Fruit fly (Drosophila melanogaster) whole organism, embryonic: ENCODE measurements around the gene Jhbp7.

Experiments used
- Blimp-1 ChIP-seq: fragments of 200-800 bp; sonication (Bioruptor generic); optimal IDR thresholded peaks from 3 replicates; lab custom pipeline; 2018; ENCODE audit warnings: missing biosample characterization, missing genetic modification characterization, mild to moderate bottlenecking, moderate library complexity, missing genetic modification reagents
- CG10959 ChIP-seq: fragments of 200-800 bp; sonication (Bioruptor generic); IDR thresholded peaks from 2 replicates; pipeline ENCODE4 v1.3.6; 2022; ENCODE audit warnings: missing biosample characterization, missing genetic modification characterization
- CG12769 ChIP-seq: fragments of 200-800 bp; sonication (Bioruptor generic); optimal IDR thresholded peaks from 2 replicates; lab custom pipeline; 2019; ENCODE audit warnings: missing biosample characterization, mild to moderate bottlenecking, missing genetic modification characterization, moderate library complexity
- CG9609 ChIP-seq: fragments of 200-800 bp; sonication (Bioruptor generic); optimal IDR thresholded peaks from 3 replicates; lab custom pipeline; 2016; ENCODE audit warnings: missing biosample characterization, missing genetic modification characterization
- HLH4C ChIP-seq: fragments of 200-800 bp; sonication (Bioruptor generic); IDR thresholded peaks from 3 replicates; pipeline ENCODE4 v1.3.6; 2022; ENCODE audit warnings: missing biosample characterization, missing genetic modification characterization; ENCODE audit not compliant: partially characterized antibody
- Hand ChIP-seq: fragments of 200-800 bp; sonication (Bioruptor generic); optimal IDR thresholded peaks from 2 replicates; lab custom pipeline; 2017; ENCODE audit warnings: mild to moderate bottlenecking, missing biosample characterization, missing genetic modification reagents, missing genetic modification characterization
- Sox102F ChIP-seq: fragments of 200-800 bp; sonication (Bioruptor generic); optimal IDR thresholded peaks from 2 replicates; lab custom pipeline; 2018; ENCODE audit warnings: missing biosample characterization, mild to moderate bottlenecking, missing genetic modification characterization, moderate library complexity
- amos ChIP-seq: fragments of 200-800 bp; sonication (Bioruptor generic); IDR thresholded peaks from 2 replicates; pipeline ENCODE4 v1.3.6; 2022; ENCODE audit warnings: missing biosample characterization, missing genetic modification characterization; ENCODE audit not compliant: partially characterized antibody
- ci ChIP-seq: fragments of 200-800 bp; sonication (Bioruptor generic); IDR thresholded peaks from 3 replicates; pipeline ENCODE4 v1.3.6; 2022; ENCODE audit warnings: missing biosample characterization, missing genetic modification characterization
- lola ChIP-seq, 3 experiments: fragments of >200 bp in 2 of 3; fragments of 200-800 bp in 1 of 3; sonication (Bioruptor generic) in 1 of 3; optimal IDR thresholded peaks; 2 replicates each; lab custom pipeline; 2017 to 2019; ENCODE audit warnings: missing biosample characterization in 3 of 3, missing genetic modification characterization in 3 of 3, mild to moderate bottlenecking in 1 of 3, moderate library complexity in 1 of 3
- odd ChIP-seq: fragments of 200-800 bp; sonication (Bioruptor generic); optimal IDR thresholded peaks from 2 replicates; lab custom pipeline; 2017; ENCODE audit warnings: missing biosample characterization, mild to moderate bottlenecking, missing genetic modification characterization

DNA sequence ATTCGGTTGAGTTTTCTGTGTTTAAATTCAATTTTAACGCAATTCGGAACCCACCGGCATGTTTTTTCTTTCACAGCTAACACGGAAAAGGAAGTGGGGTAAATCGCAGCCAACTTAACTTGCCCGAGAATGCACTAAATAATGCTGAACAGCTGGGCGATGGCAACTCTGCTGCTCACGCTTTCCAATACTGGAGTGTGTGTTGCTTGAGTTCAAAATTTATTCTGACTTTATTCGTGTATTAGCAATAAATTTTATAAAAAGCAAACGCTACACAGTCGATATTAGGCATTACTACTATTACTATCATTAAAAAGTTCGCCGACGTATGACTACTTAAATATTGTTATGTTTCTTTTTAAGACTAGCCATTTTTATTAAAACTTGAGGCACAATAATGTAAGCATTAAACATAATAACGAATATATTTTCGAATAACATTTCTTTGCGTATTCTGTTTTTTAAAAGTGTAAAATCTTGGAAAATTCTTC is 10.0 kb downstream of the Jhbp7 start, which contains the start of the genes RpS27 and Nup37:
- TF ChIP-seq CG10959: peak; percentile 95
- TF ChIP-seq HLH4C (GFP tag; lab: Robert Waterston, UW): no peak
- TF ChIP-seq Sox102F (GFP tag; lab: Kevin White, UChicago): peak; percentile 90
- TF ChIP-seq lola (GFP tag; optimal IDR thresholded peaks at IDR 0.05; lab: Kevin White, UChicago): peak in 1 of 3 experiments; percentile 83
- peak; percentile 94 for TF ChIP-seq Hand
- peak; percentile 41; the same call in 1 of the 2 replicates for TF ChIP-seq amos (GFP tag; lab: Robert Waterston, UW)
- TF ChIP-seq CG9609 (GFP tag; lab: Kevin White, UChicago): peak; percentile 99
- peak; percentile 86 for TF ChIP-seq Blimp-1
- TF ChIP-seq CG12769: peak; percentile 98
- TF ChIP-seq ci: peak; percentile 99
- peak; percentile 99 for TF ChIP-seq odd (GFP tag; lab: Kevin White, UChicago)
